Worm (Caenorhabditis elegans) whole organism, mixed stage, embryonic: ENCODE results near the gene fbxc-54.

Experiments used
- M03D4.4 ChIP-seq: sonication (generic microtip); optimal IDR thresholded peaks from 2 replicates; lab custom pipeline; 2017; ENCODE audit warnings: mild to moderate bottlenecking, missing genetic modification characterization, missing compliant biosample characterization
- blmp-1 ChIP-seq: fragments of 150-350 bp; optimal IDR thresholded peaks from 2 replicates; lab custom pipeline; 2014; ENCODE audit warnings: missing biosample characterization, missing genetic modification characterization
- ceh-39 ChIP-seq: fragments of 150-350 bp; optimal IDR thresholded peaks from 2 replicates; lab custom pipeline; 2014; ENCODE audit warnings: missing biosample characterization, missing genetic modification characterization
- lin-13 ChIP-seq: fragments of 150-350 bp; optimal IDR thresholded peaks from 2 replicates; lab custom pipeline; 2014; ENCODE audit warnings: missing biosample characterization, missing genetic modification characterization
- nhr-12 ChIP-seq: fragments of 150-350 bp; optimal IDR thresholded peaks from 2 replicates; lab custom pipeline; 2014; ENCODE audit warnings: missing biosample characterization, missing genetic modification characterization
- nhr-237 ChIP-seq: fragments of 150-350 bp; optimal IDR thresholded peaks from 2 replicates; lab custom pipeline; 2014; ENCODE audit warnings: missing biosample characterization, missing genetic modification characterization
- nhr-28 ChIP-seq: fragments of 150-350 bp; optimal IDR thresholded peaks from 2 replicates; lab custom pipeline; 2014; ENCODE audit warnings: missing biosample characterization, missing genetic modification characterization
- unc-120 ChIP-seq: sonication (generic microtip); optimal IDR thresholded peaks from 2 replicates; lab custom pipeline; 2017; ENCODE audit warnings: missing genetic modification characterization, missing compliant biosample characterization; ENCODE audit not compliant: poor library complexity, severe bottlenecking
- ztf-11 ChIP-seq: fragments of 150-350 bp; optimal IDR thresholded peaks from 2 replicates; lab custom pipeline; 2014; ENCODE audit warnings: missing biosample characterization, missing genetic modification characterization

DNA sequence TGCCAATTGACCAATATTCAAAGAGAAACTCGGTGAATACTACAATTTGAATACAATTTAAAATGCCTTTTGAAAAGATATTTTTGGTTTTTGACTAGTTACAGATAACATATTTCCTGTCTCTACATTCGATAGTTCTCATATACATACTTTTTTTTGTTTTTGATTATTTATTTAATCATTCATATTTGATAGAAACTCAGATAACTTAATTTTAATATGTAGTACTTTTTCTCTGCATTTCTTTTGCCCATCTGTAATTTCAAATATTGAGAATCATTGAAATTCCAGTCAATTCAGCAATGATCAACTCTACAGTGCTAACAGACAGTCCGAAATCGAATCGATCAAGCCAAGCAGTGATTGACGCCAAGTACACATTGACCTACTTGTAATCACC lies 29.5 kb downstream of the fbxc-54 start, which contains the start of gene C23H3.2:
- TF ChIP-seq nhr-28 (tag; lab: Kevin White, UChicago), result no peak
- no peak for TF ChIP-seq ceh-39
- no peak for TF ChIP-seq nhr-12 (tag; lab: Kevin White, UChicago)
- TF ChIP-seq nhr-237 (tag; lab: Kevin White, UChicago), result no peak
- no peak for TF ChIP-seq unc-120 (tag; lab: Kevin White, UChicago)
- no peak for TF ChIP-seq lin-13 (tag; lab: Kevin White, UChicago)
- no peak for TF ChIP-seq ztf-11 (tag; lab: Kevin White, UChicago)
- no peak for TF ChIP-seq blmp-1 (tag; lab: Kevin White, UChicago)
- TF ChIP-seq M03D4.4 (tag; lab: Kevin White, UChicago), result no peak
